Fruit fly (Drosophila melanogaster) whole organism, embryonic: ENCODE data around the gene spidey.

Experiments used
- B-H2 ChIP-seq: fragments of 200-800 bp; sonication (Bioruptor generic); optimal IDR thresholded peaks from 2 replicates; lab custom pipeline; 2018; ENCODE audit warnings: missing biosample characterization, mild to moderate bottlenecking, missing genetic modification characterization
- CG10979 ChIP-seq: fragments of 200-800 bp; sonication (Bioruptor generic); optimal IDR thresholded peaks from 2 replicates; lab custom pipeline; 2018; ENCODE audit warnings: missing biosample characterization, mild to moderate bottlenecking, missing genetic modification characterization, moderate library complexity
- CG11085 ChIP-seq: fragments of 200-800 bp; sonication (Bioruptor generic); IDR thresholded peaks from 2 replicates; pipeline ENCODE4 v1.3.6; 2022; ENCODE audit warnings: missing biosample characterization, missing genetic modification characterization
- CG11560 ChIP-seq: fragments of 200-800 bp; sonication (Bioruptor generic); IDR thresholded peaks from 3 replicates; pipeline ENCODE4 v1.3.6; 2022; ENCODE audit warnings: missing biosample characterization, missing genetic modification characterization
- CG12391 ChIP-seq: fragments of 200-800 bp; sonication (Bioruptor generic); optimal IDR thresholded peaks from 3 replicates; lab custom pipeline; 2018; ENCODE audit warnings: missing biosample characterization, mild to moderate bottlenecking, missing genetic modification characterization, moderate library complexity
- CG13296 ChIP-seq: fragments of 200-800 bp; sonication (Bioruptor generic); optimal IDR thresholded peaks from 3 replicates; lab custom pipeline; 2018; ENCODE audit warnings: missing biosample characterization, mild to moderate bottlenecking, missing genetic modification characterization
- CG13424 ChIP-seq: fragments of 200-800 bp; sonication (Bioruptor generic); optimal IDR thresholded peaks from 2 replicates; lab custom pipeline; 2019; ENCODE audit warnings: missing biosample characterization, mild to moderate bottlenecking, missing genetic modification characterization, moderate library complexity
- CG14860 ChIP-seq: fragments of 200-800 bp; sonication (Bioruptor generic); IDR thresholded peaks from 3 replicates; pipeline ENCODE4 v1.3.6; 2022; ENCODE audit warnings: missing biosample characterization, missing genetic modification characterization; ENCODE audit not compliant: partially characterized antibody
- CG15696 ChIP-seq: fragments of 200-800 bp; sonication (Bioruptor generic); optimal IDR thresholded peaks from 2 replicates; lab custom pipeline; 2019; ENCODE audit warnings: missing biosample characterization, mild to moderate bottlenecking, missing genetic modification characterization, moderate library complexity
- CG18262 ChIP-seq: fragments of 200-800 bp; optimal IDR thresholded peaks from 3 replicates; lab custom pipeline; 2019; ENCODE audit warnings: missing biosample characterization, mild to moderate bottlenecking, missing genetic modification characterization, moderate library complexity
- CG18764 ChIP-seq: fragments of 200-800 bp; sonication (Bioruptor generic); optimal IDR thresholded peaks from 3 replicates; lab custom pipeline; 2016; ENCODE audit warnings: missing biosample characterization, missing genetic modification characterization
- CG2202 ChIP-seq: fragments of 200-800 bp; sonication (Bioruptor generic); optimal IDR thresholded peaks from 2 replicates; lab custom pipeline; 2018; ENCODE audit warnings: missing biosample characterization, mild to moderate bottlenecking, missing genetic modification characterization
- CG2712 ChIP-seq: fragments of 200-800 bp; optimal IDR thresholded peaks from 3 replicates; lab custom pipeline; 2019; ENCODE audit warnings: missing biosample characterization, mild to moderate bottlenecking, missing genetic modification characterization, moderate library complexity
- CG30403 ChIP-seq: fragments of 200-800 bp; sonication (Bioruptor generic); optimal IDR thresholded peaks from 3 replicates; lab custom pipeline; 2016; ENCODE audit warnings: missing biosample characterization, missing genetic modification characterization
- CG31224 ChIP-seq: fragments of 200-800 bp; sonication (Bioruptor generic); IDR thresholded peaks from 2 replicates; pipeline ENCODE4 v1.3.6; 2022; ENCODE audit warnings: missing biosample characterization, missing genetic modification characterization
- CG32772 ChIP-seq: fragments of 200-800 bp; sonication (Bioruptor generic); IDR thresholded peaks from 2 replicates; pipeline ENCODE4 v1.3.6; 2022; ENCODE audit warnings: missing biosample characterization, missing genetic modification characterization
- CG33213 ChIP-seq: fragments of 200-800 bp; sonication (Bioruptor generic); optimal IDR thresholded peaks from 3 replicates; lab custom pipeline; 2016; ENCODE audit warnings: missing biosample characterization, missing genetic modification characterization
- CG33557 ChIP-seq: fragments of 200-800 bp; sonication (Bioruptor generic); optimal IDR thresholded peaks from 2 replicates; lab custom pipeline; 2019; ENCODE audit warnings: missing biosample characterization, mild to moderate bottlenecking, missing genetic modification characterization, moderate library complexity
- CG3838 ChIP-seq: fragments of 200-800 bp; sonication (Bioruptor generic); optimal IDR thresholded peaks from 3 replicates; lab custom pipeline; 2016; ENCODE audit warnings: missing biosample characterization, missing genetic modification characterization
- CG4707 ChIP-seq: fragments of 200-800 bp; sonication (Bioruptor generic); optimal IDR thresholded peaks from 2 replicates; lab custom pipeline; 2018; ENCODE audit warnings: missing biosample characterization, mild to moderate bottlenecking, missing genetic modification characterization, moderate library complexity
- CG5245 ChIP-seq: fragments of 200-800 bp; sonication (Bioruptor generic); optimal IDR thresholded peaks from 3 replicates; lab custom pipeline; 2016; ENCODE audit warnings: missing biosample characterization, missing genetic modification characterization
- CG7271 ChIP-seq: fragments of 200-800 bp; sonication (Bioruptor generic); optimal IDR thresholded peaks from 2 replicates; lab custom pipeline; 2018; ENCODE audit warnings: missing biosample characterization, mild to moderate bottlenecking, missing genetic modification characterization, moderate library complexity
- CG7839 ChIP-seq: fragments of 200-800 bp; sonication (Bioruptor generic); optimal IDR thresholded peaks from 3 replicates; lab custom pipeline; 2018; ENCODE audit warnings: missing biosample characterization, mild to moderate bottlenecking, missing genetic modification characterization, moderate library complexity
- CG7963 ChIP-seq: fragments of 200-800 bp; sonication (Bioruptor generic); IDR thresholded peaks from 3 replicates; pipeline ENCODE4 v1.3.6; 2022; ENCODE audit warnings: missing biosample characterization, missing genetic modification characterization; ENCODE audit not compliant: partially characterized antibody
- D19B ChIP-seq: fragments of 200-800 bp; sonication (Bioruptor generic); optimal IDR thresholded peaks from 2 replicates; lab custom pipeline; 2017; ENCODE audit warnings: missing biosample characterization, mild to moderate bottlenecking, missing genetic modification characterization
- Deaf1 ChIP-seq: fragments of 200-800 bp; optimal IDR thresholded peaks from 3 replicates; lab custom pipeline; 2019; ENCODE audit warnings: missing biosample characterization, mild to moderate bottlenecking, missing genetic modification characterization, moderate library complexity
- Fer2 ChIP-seq: fragments of 200-800 bp; sonication (Bioruptor generic); optimal IDR thresholded peaks from 2 replicates; lab custom pipeline; 2018; ENCODE audit warnings: missing biosample characterization, mild to moderate bottlenecking, missing genetic modification characterization, moderate library complexity
- H2.0 ChIP-seq: fragments of 200-800 bp; sonication (Bioruptor generic); IDR thresholded peaks from 2 replicates; pipeline ENCODE4 v1.3.6; 2022; ENCODE audit warnings: missing biosample characterization, missing genetic modification characterization
- Ptx1 ChIP-seq: fragments of 200-800 bp; sonication (Bioruptor generic); IDR thresholded peaks from 2 replicates; pipeline ENCODE4 v1.3.6; 2022; ENCODE audit warnings: missing biosample characterization, missing genetic modification characterization
- Sry-δ ChIP-seq: fragments of 200-800 bp; sonication (Bioruptor generic); optimal IDR thresholded peaks from 2 replicates; lab custom pipeline; 2016; ENCODE audit warnings: missing biosample characterization, missing genetic modification characterization
- Ssrp ChIP-seq: fragments of 200-800 bp; sonication (Bioruptor generic); optimal IDR thresholded peaks from 2 replicates; lab custom pipeline; 2018; ENCODE audit warnings: missing biosample characterization, mild to moderate bottlenecking, missing genetic modification characterization, moderate library complexity
- ab ChIP-seq: fragments of 200-800 bp; sonication (Bioruptor generic); optimal IDR thresholded peaks from 2 replicates; lab custom pipeline; 2016; ENCODE audit warnings: missing biosample characterization, missing genetic modification characterization
- ato ChIP-seq: fragments of 200-800 bp; sonication (Bioruptor generic); IDR thresholded peaks from 2 replicates; pipeline ENCODE4 v1.3.6; 2022; ENCODE audit warnings: missing biosample characterization, missing genetic modification characterization; ENCODE audit not compliant: partially characterized antibody
- br ChIP-seq: fragments of >200 bp; optimal IDR thresholded peaks from 2 replicates; lab custom pipeline; 2017
- bsh ChIP-seq, 2 experiments: fragments of 200-800 bp; sonication (Bioruptor generic); optimal IDR thresholded peaks; 2 replicates each; lab custom pipeline; 2017 to 2018; ENCODE audit warnings: mild to moderate bottlenecking in 2 of 2, missing biosample characterization in 2 of 2, missing genetic modification characterization in 2 of 2, moderate library complexity in 1 of 2
- btn ChIP-seq: fragments of 200-800 bp; sonication (Bioruptor generic); optimal IDR thresholded peaks from 2 replicates; lab custom pipeline; 2016; ENCODE audit warnings: missing biosample characterization, missing genetic modification characterization
- chif ChIP-seq, 2 experiments: fragments of 200-800 bp; sonication (Bioruptor generic); optimal IDR thresholded peaks; 3 replicates each; lab custom pipeline; 2016; ENCODE audit warnings: missing biosample characterization in 2 of 2, missing genetic modification characterization in 2 of 2
- fru ChIP-seq: fragments of >200 bp; optimal IDR thresholded peaks from 2 replicates; lab custom pipeline; 2017
- ftz-f1 ChIP-seq: fragments of 200-800 bp; sonication (Bioruptor generic); optimal IDR thresholded peaks from 2 replicates; lab custom pipeline; 2016; ENCODE audit warnings: missing biosample characterization, missing genetic modification characterization
- gem ChIP-seq: fragments of 200-800 bp; sonication (Bioruptor generic); optimal IDR thresholded peaks from 2 replicates; lab custom pipeline; 2019; ENCODE audit warnings: missing biosample characterization, mild to moderate bottlenecking, missing genetic modification characterization, moderate library complexity
- grn ChIP-seq: fragments of 200-800 bp; sonication (Bioruptor generic); optimal IDR thresholded peaks from 3 replicates; lab custom pipeline; 2017; ENCODE audit warnings: missing biosample characterization, missing genetic modification characterization
- gt ChIP-seq: fragments of 200-800 bp; sonication (Bioruptor generic); IDR thresholded peaks from 2 replicates; pipeline ENCODE4 v1.3.6; 2022; ENCODE audit warnings: missing biosample characterization, missing genetic modification characterization
- insv ChIP-seq, 2 experiments: fragments of 200-800 bp; sonication (Bioruptor generic); optimal IDR thresholded peaks; 3 replicates each; lab custom pipeline; 2016 to 2018; ENCODE audit warnings: missing biosample characterization in 2 of 2, missing genetic modification characterization in 2 of 2
- lola ChIP-seq, 3 experiments: fragments of >200 bp in 2 of 3; fragments of 200-800 bp in 1 of 3; sonication (Bioruptor generic) in 1 of 3; optimal IDR thresholded peaks; 2 replicates each; lab custom pipeline; 2017 to 2019; ENCODE audit warnings: missing biosample characterization in 3 of 3, missing genetic modification characterization in 3 of 3, mild to moderate bottlenecking in 1 of 3, moderate library complexity in 1 of 3
- nmo ChIP-seq: fragments of 200-800 bp; sonication (Bioruptor generic); optimal IDR thresholded peaks from 2 replicates; lab custom pipeline; 2018; ENCODE audit warnings: missing biosample characterization, mild to moderate bottlenecking, missing genetic modification characterization, moderate library complexity
- otp ChIP-seq: fragments of 200-800 bp; sonication (Bioruptor generic); IDR thresholded peaks from 3 replicates; pipeline ENCODE4, ENCODE4 v1.3.6; 2022; ENCODE audit warnings: missing biosample characterization, missing genetic modification characterization
- phol ChIP-seq: fragments of 200-800 bp; sonication (Bioruptor generic); optimal IDR thresholded peaks from 3 replicates; lab custom pipeline; 2018; ENCODE audit warnings: missing biosample characterization, mild to moderate bottlenecking, missing genetic modification characterization, moderate library complexity
- row ChIP-seq: fragments of 200-800 bp; sonication (Bioruptor generic); IDR thresholded peaks from 3 replicates; pipeline ENCODE4 v1.3.6; 2022; ENCODE audit warnings: missing biosample characterization, missing genetic modification characterization
- stwl ChIP-seq: fragments of 200-800 bp; sonication (Bioruptor generic); optimal IDR thresholded peaks from 3 replicates; lab custom pipeline; 2018; ENCODE audit warnings: missing biosample characterization, mild to moderate bottlenecking, missing genetic modification characterization, moderate library complexity
- twi ChIP-seq: fragments of 200-800 bp; optimal IDR thresholded peaks from 2 replicates; lab custom pipeline; 2019; ENCODE audit warnings: missing biosample characterization, mild to moderate bottlenecking, missing genetic modification characterization, moderate library complexity
- unpg ChIP-seq: fragments of 200-800 bp; sonication (Bioruptor generic); optimal IDR thresholded peaks from 3 replicates; lab custom pipeline; 2018; ENCODE audit warnings: missing biosample characterization, mild to moderate bottlenecking, missing genetic modification characterization, moderate library complexity

spidey gene

DNA sequence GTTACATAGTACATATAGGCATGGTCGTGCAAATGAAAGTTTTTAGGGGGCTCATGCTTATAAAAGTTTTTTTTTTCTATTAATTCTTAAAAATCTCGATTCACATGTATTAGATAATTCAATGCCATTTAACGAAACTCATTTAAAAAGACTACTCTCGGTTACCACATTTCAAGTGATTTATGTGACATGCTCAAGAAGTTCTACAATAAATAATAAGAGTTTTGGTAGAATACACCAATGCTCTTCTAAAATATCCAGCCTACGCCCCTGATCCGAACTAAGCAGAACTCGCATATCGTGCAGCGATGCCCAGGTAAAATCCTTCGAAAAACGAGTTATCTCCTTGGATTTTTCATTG lies 16.2 kb upstream of the spidey start (continued):
- TF ChIP-seq CG11085 (GFP tag; lab: Robert Waterston, UW): no peak
- TF ChIP-seq B-H2 (GFP tag; lab: Kevin White, UChicago): no peak
- no peak for TF ChIP-seq H2.0 (GFP tag; lab: Robert Waterston, UW)
- TF ChIP-seq ato (GFP tag; lab: Robert Waterston, UW): no peak
- peak; percentile 8 for TF ChIP-seq CG33557 (GFP tag; lab: Kevin White, UChicago)
- TF ChIP-seq CG7963 (GFP tag; lab: Robert Waterston, UW): no peak
- no peak for TF ChIP-seq CG11560 (tag; lab: Robert Waterston, UW)
- TF ChIP-seq Deaf1 (tag; lab: Kevin White, UChicago): no peak
- peak; percentile 25 for TF ChIP-seq CG18262
- no peak for TF ChIP-seq CG33213 (GFP tag; lab: Kevin White, UChicago)
- TF ChIP-seq D19B (GFP tag; lab: Kevin White, UChicago): no peak
- TF ChIP-seq unpg (GFP tag; lab: Kevin White, UChicago): peak; percentile 13
- peak; percentile 59 for TF ChIP-seq gem (tag; lab: Kevin White, UChicago)
- TF ChIP-seq CG5245 (GFP tag; lab: Kevin White, UChicago): no peak
- TF ChIP-seq CG10979 (tag; lab: Kevin White, UChicago): peak; percentile 48
- TF ChIP-seq bsh (GFP tag; optimal IDR thresholded peaks at IDR 0.05; lab: Kevin White, UChicago): peak; percentile 15 to 23
- 0 out of 2 replicates have a peak, but pooled peaks have one; percentile 10 for TF ChIP-seq Ptx1
- TF ChIP-seq ab (GFP tag; lab: Kevin White, UChicago): no peak
- TF ChIP-seq CG13424: peak; percentile 5
- TF ChIP-seq CG30403 (GFP tag; lab: Kevin White, UChicago): peak; percentile 18
- peak; percentile 77 for TF ChIP-seq CG15696 (tag; lab: Kevin White, UChicago)
- TF ChIP-seq CG32772 (GFP tag; lab: Robert Waterston, UW): no peak
- no peak for TF ChIP-seq Sry-δ (GFP tag; lab: Kevin White, UChicago)
- no peak for TF ChIP-seq Fer2 (tag; lab: Kevin White, UChicago)
- TF ChIP-seq CG14860 (GFP tag; lab: Robert Waterston, UW): no peak
- TF ChIP-seq CG4707 (GFP tag; lab: Kevin White, UChicago): no peak
- TF ChIP-seq insv (GFP tag; optimal IDR thresholded peaks at IDR 0.05; lab: Kevin White, UChicago): peak in 1 of 2 experiments; percentile 26
- TF ChIP-seq CG18764 (GFP tag; lab: Kevin White, UChicago): no peak
- peak; percentile 5 for TF ChIP-seq nmo (GFP tag; lab: Kevin White, UChicago)
- peak; percentile 1 for TF ChIP-seq CG7839 (tag; lab: Kevin White, UChicago)
- TF ChIP-seq CG7271: peak; percentile 11
- no peak for TF ChIP-seq btn (GFP tag; lab: Kevin White, UChicago)
- peak; percentile 23 for TF ChIP-seq phol (tag; lab: Kevin White, UChicago)
- TF ChIP-seq grn (GFP tag; lab: Kevin White, UChicago): no peak
- peak; percentile 4 for TF ChIP-seq CG2712
- TF ChIP-seq twi: no peak
- TF ChIP-seq lola (GFP tag; optimal IDR thresholded peaks at IDR 0.05; lab: Kevin White, UChicago): peak in 1 of 3 experiments; percentile 47
- TF ChIP-seq fru (lab: Kevin White, UChicago): no peak
- TF ChIP-seq br (lab: Kevin White, UChicago): no peak
- TF ChIP-seq Ssrp (tag; lab: Kevin White, UChicago): no peak
- no peak for TF ChIP-seq CG3838 (GFP tag; lab: Kevin White, UChicago)
- TF ChIP-seq ftz-f1 (GFP tag; lab: Kevin White, UChicago): no peak
- no peak for TF ChIP-seq otp (GFP tag; lab: Robert Waterston, UW)
- no peak for TF ChIP-seq gt (GFP tag; lab: Robert Waterston, UW)
- no peak for TF ChIP-seq CG2202
- 0 out of 3 replicates have a peak, but pooled peaks have one; percentile 16 for TF ChIP-seq row (GFP tag; lab: Robert Waterston, UW)
- TF ChIP-seq CG13296 (GFP tag; lab: Kevin White, UChicago): no peak
- TF ChIP-seq CG12391 (tag; lab: Kevin White, UChicago): peak; percentile 30
- TF ChIP-seq CG31224 (GFP tag; lab: Robert Waterston, UW): no peak
- no peak for TF ChIP-seq stwl (tag; lab: Kevin White, UChicago)
- peak in 1 of 2 experiments; percentile 25 for TF ChIP-seq chif (GFP tag; optimal IDR thresholded peaks at IDR 0.05; lab: Kevin White, UChicago)
